Worm (Caenorhabditis elegans) whole organism, L2 larva: ENCODE results near the gene aat-7.

Source experiments
- blmp-1 ChIP-seq: sonication (generic microtip); optimal IDR thresholded peaks from 2 replicates; lab custom pipeline; 2017; ENCODE audit warnings: missing genetic modification characterization, mild to moderate bottlenecking, missing compliant biosample characterization, antibody characterized with exemption, moderate library complexity; ENCODE audit not compliant: insufficient read depth
- gmeb-1 ChIP-seq: fragments of 150-350 bp; optimal IDR thresholded peaks from 2 replicates; lab custom pipeline; 2014; ENCODE audit warnings: missing biosample characterization, missing genetic modification characterization
- nhr-23 ChIP-seq: fragments of 150-350 bp; optimal IDR thresholded peaks from 2 replicates; lab custom pipeline; 2014; ENCODE audit warnings: missing biosample characterization, missing genetic modification reagents, missing genetic modification characterization
- nhr-237 ChIP-seq: fragments of 150-350 bp; optimal IDR thresholded peaks from 2 replicates; lab custom pipeline; 2014; ENCODE audit warnings: missing biosample characterization, missing genetic modification characterization
- peb-1 ChIP-seq: fragments of 150-350 bp; optimal IDR thresholded peaks from 2 replicates; lab custom pipeline; 2014; ENCODE audit warnings: missing biosample characterization, missing genetic modification characterization
- skn-1 ChIP-seq: sonication (generic microtip); optimal IDR thresholded peaks from 2 replicates; lab custom pipeline; 2017; ENCODE audit warnings: missing biosample characterization, missing genetic modification characterization
- unc-39 ChIP-seq: fragments of 150-350 bp; optimal IDR thresholded peaks from 2 replicates; lab custom pipeline; 2014; ENCODE audit warnings: missing biosample characterization, missing genetic modification characterization

DNA sequence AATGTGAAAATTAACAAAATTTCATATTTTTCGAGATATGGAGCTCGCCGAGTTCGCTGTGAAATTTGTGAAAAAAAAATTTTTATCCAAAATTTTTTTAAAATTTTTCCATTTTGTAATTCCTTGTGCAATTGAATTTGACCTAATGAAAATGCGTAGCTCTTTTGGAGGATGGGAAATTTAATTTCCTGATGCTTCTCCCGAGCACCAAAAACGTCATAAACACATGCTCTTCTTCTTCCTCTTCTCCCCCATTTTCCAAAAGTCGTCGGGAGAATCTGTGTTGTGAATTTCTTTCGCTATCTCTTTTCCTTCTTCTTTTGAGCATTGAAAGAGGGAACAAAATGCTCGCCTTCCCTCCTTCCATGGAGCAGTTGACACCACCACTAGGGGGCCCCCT is 45.3 kb upstream of the aat-7 start:
- TF ChIP-seq skn-1 (no peak), unc-39 (tag; lab: Kevin White, UChicago) (no peak), gmeb-1 (tag; lab: Kevin White, UChicago) (no peak), nhr-23 (tag; lab: Kevin White, UChicago) (no peak), blmp-1 (tag; lab: Kevin White, UChicago) (no peak), peb-1 (tag; lab: Kevin White, UChicago) (no peak), nhr-237 (tag; lab: Kevin White, UChicago) (no peak)
